Fruit fly (Drosophila melanogaster): ENCODE data around the gene CG14566.

DNA sequence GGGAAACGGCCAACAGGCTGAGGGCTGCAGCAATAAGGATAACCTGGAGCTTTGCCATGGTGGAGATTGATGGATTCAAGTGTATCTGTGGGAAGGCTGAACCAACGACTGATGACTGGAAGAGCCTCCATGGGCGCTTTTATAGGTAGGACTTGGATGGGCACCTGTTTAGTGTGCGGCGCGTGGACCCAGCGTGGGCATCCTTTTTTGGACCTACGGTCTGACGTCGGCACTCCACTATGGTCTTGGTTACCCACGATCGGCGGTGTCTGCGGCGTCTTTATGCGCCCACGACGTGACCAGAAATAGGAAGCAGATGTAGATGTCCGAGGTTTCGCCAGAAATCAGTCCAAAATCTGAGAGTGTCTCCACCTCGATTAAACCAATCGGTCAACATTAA, at the start of gene CG14566:
- TF ChIP-seq Abd-B (GFP tag; optimal IDR thresholded peaks at IDR 0.05) (no peak), h (GFP tag; optimal IDR thresholded peaks at IDR 0.05) (no peak), Hr78 (GFP tag; optimal IDR thresholded peaks at IDR 0.05) (no peak), woc (GFP tag; optimal IDR thresholded peaks at IDR 0.05) (no peak), Dif (GFP tag; optimal IDR thresholded peaks at IDR 0.05; ENCODE audit: partially characterized antibody) (no peak), pan (optimal IDR thresholded peaks at IDR 0.05) (no peak), brk (GFP tag; optimal IDR thresholded peaks at IDR 0.05) (no peak), Mio (GFP tag; optimal IDR thresholded peaks at IDR 0.05) (no peak), tai (GFP tag; optimal IDR thresholded peaks at IDR 0.05) (no peak), HLH106 (tag; optimal IDR thresholded peaks at IDR 0.05) (no peak), dmrt93B (GFP tag; optimal IDR thresholded peaks at IDR 0.05) (no peak), N (GFP tag; optimal IDR thresholded peaks at IDR 0.05) (no peak)
